Fruit fly (Drosophila melanogaster): ENCODE measurements around the gene Usp7.
A peak's percentile ranks its signal among the peaks of the same experiment; 100 is the strongest.

- TF ChIP-seq CG8478 (optimal IDR thresholded peaks at IDR 0.05) (no peak), CTCF (optimal IDR thresholded peaks at IDR 0.05) (peak; percentile 50 to 54)
These were observed 16.4 kb downstream of the Usp7 start, which contains the start of the genes CG1492 and regucalcin for dm6 chrX:12012149-12013097.
